Fruit fly (Drosophila melanogaster): ENCODE results near the gene eIF3e.
A peak's percentile ranks its signal among the peaks of the same experiment; 100 is the strongest.

eIF3e gene

DNA sequence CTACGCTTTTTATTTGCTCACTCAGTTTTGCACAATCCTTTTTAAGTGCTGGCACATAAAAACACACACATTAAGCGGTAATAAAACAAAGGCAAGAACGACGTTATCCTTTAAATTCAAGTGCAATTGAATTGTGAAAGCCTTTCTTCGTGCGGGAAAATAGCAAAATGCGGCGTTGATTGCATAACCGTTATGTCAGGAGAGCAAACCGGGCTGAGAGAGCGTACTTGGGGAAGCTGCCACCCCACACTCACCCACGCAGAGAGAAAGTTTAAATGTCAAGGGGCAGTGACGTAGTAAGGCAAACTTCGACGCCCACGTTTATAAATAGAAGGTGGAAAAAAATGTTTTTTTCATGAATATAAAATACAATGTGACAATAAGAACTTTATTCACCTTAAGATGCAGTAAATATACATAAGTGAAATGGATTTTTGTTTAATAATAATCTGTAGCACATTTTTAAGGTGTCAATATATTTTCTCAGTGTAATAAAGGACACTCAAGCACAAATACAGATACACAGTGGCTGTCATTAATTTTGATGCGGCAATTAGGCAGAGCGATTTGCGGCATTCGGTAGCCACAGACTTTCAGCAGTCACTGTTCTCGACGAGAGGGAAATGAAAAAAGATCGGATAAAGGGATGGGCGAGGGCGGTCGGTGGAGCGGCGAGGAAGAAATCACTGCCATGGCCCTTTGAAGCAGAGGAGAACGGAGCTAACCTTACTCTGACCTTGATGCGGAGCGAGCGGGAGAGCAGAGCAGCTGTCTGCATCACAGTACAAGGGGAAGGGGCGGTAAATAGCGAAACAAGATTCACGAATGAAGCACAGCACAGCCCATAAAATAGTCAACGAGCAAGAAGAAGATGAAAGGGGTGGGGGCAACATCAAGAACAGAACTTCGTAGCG lies 19.3 kb upstream of the eIF3e start (continued):
- TF ChIP-seq CG7372 (GFP tag; IDR thresholded peaks at IDR 0.05) (no peak), Jarid2 (GFP tag; optimal IDR thresholded peaks at IDR 0.05) (no peak), ERR (GFP tag; optimal IDR thresholded peaks at IDR 0.05) (peak; percentile 96), grau (tag; optimal IDR thresholded peaks at IDR 0.05) (peak; percentile 66), zf30C (GFP tag; optimal IDR thresholded peaks at IDR 0.05) (peak; percentile 4), CG10462 (GFP tag; optimal IDR thresholded peaks at IDR 0.05) (no peak), sc (optimal IDR thresholded peaks at IDR 0.05) (no peak), sc (GFP tag; optimal IDR thresholded peaks at IDR 0.05) (no peak), D19B (GFP tag; optimal IDR thresholded peaks at IDR 0.05) (no peak), ssp (GFP tag; IDR thresholded peaks at IDR 0.05) (no peak), schlank (tag; optimal IDR thresholded peaks at IDR 0.05) (no peak), gcm (GFP tag; optimal IDR thresholded peaks at IDR 0.05) (peak; percentile 13), otp (GFP tag; IDR thresholded peaks at IDR 0.05) (no peak), CG15514 (GFP tag; optimal IDR thresholded peaks at IDR 0.05) (peak; percentile 27), Mad (GFP tag; optimal IDR thresholded peaks at IDR 0.05) (no peak), br (optimal IDR thresholded peaks at IDR 0.05) (no peak), CG13287 (GFP tag; IDR thresholded peaks at IDR 0.05; ENCODE audit: partially characterized antibody) (no peak), ftz-f1 (GFP tag; optimal IDR thresholded peaks at IDR 0.05) (peak; percentile 90), luna (GFP tag; optimal IDR thresholded peaks at IDR 0.05) (no peak), jumu (GFP tag; optimal IDR thresholded peaks at IDR 0.05) (peak; percentile 25), ap (GFP tag; IDR thresholded peaks at IDR 0.05) (no peak), HLH4C (GFP tag; IDR thresholded peaks at IDR 0.05; ENCODE audit: partially characterized antibody) (no peak), Hr3 (GFP tag; optimal IDR thresholded peaks at IDR 0.05) (peak; percentile 26), Ssrp (tag; optimal IDR thresholded peaks at IDR 0.05) (peak; percentile 27), NC2α (GFP tag; optimal IDR thresholded peaks at IDR 0.05) (no peak), HLH3B (GFP tag; IDR thresholded peaks at IDR 0.05) (no peak), CG7928 (GFP tag; optimal IDR thresholded peaks at IDR 0.05) (no peak), D19A (tag; optimal IDR thresholded peaks at IDR 0.05) (peak; percentile 60), CG31224 (GFP tag; IDR thresholded peaks at IDR 0.05) (no peak)

DNA sequence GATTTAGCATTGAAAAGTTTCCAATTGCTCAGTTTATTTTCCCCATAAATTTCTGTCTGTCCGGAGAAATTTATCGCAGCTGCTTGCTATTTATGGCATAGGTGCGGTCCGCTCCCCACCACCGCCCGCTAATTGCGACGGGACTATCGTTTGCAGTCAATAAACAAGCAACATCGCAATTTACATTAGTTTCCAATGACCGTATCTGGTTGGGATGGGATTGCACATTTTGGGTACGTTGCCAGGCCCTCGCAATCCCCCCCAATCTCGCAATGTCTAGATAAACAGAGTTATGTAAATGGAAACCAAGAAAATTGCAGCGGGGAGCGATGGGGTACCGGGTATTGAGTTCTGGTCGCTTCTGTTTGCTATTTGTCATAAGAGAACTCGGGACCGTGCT lies 17.9 kb upstream of the eIF3e start, which contains the start of gene nudC:
nudC (plus strand) TSS at position 368 of the 400 bp plus-strand sequence.
- no peak for TF ChIP-seq CG7745 (tag; optimal IDR thresholded peaks at IDR 0.05)
- TF ChIP-seq CG3163 (GFP tag; optimal IDR thresholded peaks at IDR 0.05), result no peak
- TF ChIP-seq chinmo (GFP tag; IDR thresholded peaks at IDR 0.05; ENCODE audit: partially characterized antibody), result 0 out of 4 replicates have a peak, but pooled peaks have one; percentile 53
- TF ChIP-seq Sry-β (GFP tag; optimal IDR thresholded peaks at IDR 0.05), result no peak
- TF ChIP-seq HLH3B (GFP tag; IDR thresholded peaks at IDR 0.05), result peak; percentile 20; the same call in 1 of the 2 replicates
- TF ChIP-seq CG8290 (GFP tag; optimal IDR thresholded peaks at IDR 0.05), result no peak
- peak in 1 of 2 experiments; percentile 6 for TF ChIP-seq CG8290 (tag; optimal IDR thresholded peaks at IDR 0.05)
- TF ChIP-seq CG6175 (GFP tag; IDR thresholded peaks at IDR 0.05), result no peak
- TF ChIP-seq CG12744 (GFP tag; optimal IDR thresholded peaks at IDR 0.05), result no peak
- TF ChIP-seq CG34224 (GFP tag; IDR thresholded peaks at IDR 0.05; ENCODE audit: partially characterized antibody), result no peak
- TF ChIP-seq Pdp1 (GFP tag; optimal IDR thresholded peaks at IDR 0.05), result peak in 1 of 2 experiments; percentile 69
- no peak for TF ChIP-seq corto (GFP tag; optimal IDR thresholded peaks at IDR 0.05)
- no peak for TF ChIP-seq tx (GFP tag; optimal IDR thresholded peaks at IDR 0.05)
- 0 out of 3 replicates have a peak, but pooled peaks have one; percentile 21 for TF ChIP-seq so (GFP tag; IDR thresholded peaks at IDR 0.05)
- TF ChIP-seq CG17328 (GFP tag; IDR thresholded peaks at IDR 0.05), result 0 out of 2 replicates have a peak, but pooled peaks have one; percentile 19
- TF ChIP-seq CG6683 (GFP tag; optimal IDR thresholded peaks at IDR 0.05), result no peak
- no peak for TF ChIP-seq CG17361 (GFP tag; IDR thresholded peaks at IDR 0.05)
- TF ChIP-seq tna (GFP tag; IDR thresholded peaks at IDR 0.05; ENCODE audit: partially characterized antibody), result no peak
- TF ChIP-seq Optix (GFP tag; IDR thresholded peaks at IDR 0.05), result 0 out of 3 replicates have a peak, but pooled peaks have one; percentile 38
- no peak for TF ChIP-seq bcd (GFP tag; optimal IDR thresholded peaks at IDR 0.05)
- no peak for TF ChIP-seq CG6254 (GFP tag; optimal IDR thresholded peaks at IDR 0.05)
- peak; percentile 49 for TF ChIP-seq sens (GFP tag)
- 0 out of 2 replicates have a peak, but pooled peaks have one; percentile 13 for TF ChIP-seq CG10959 (GFP tag; IDR thresholded peaks at IDR 0.05)
